Fruit fly (Drosophila melanogaster) whole organism, embryonic: ENCODE measurements around the gene ClC-c.

ENCODE experiments used
- CG10274 ChIP-seq: fragments of 200-800 bp; sonication (Bioruptor generic); optimal IDR thresholded peaks from 3 replicates; lab custom pipeline; 2017; ENCODE audit warnings: missing biosample characterization, mild to moderate bottlenecking, missing genetic modification characterization
- CG11696 ChIP-seq: fragments of 200-800 bp; sonication (Bioruptor generic); IDR thresholded peaks from 2 replicates; pipeline ENCODE4 v1.3.6; 2022; ENCODE audit warnings: missing biosample characterization, missing genetic modification characterization
- CG12071 ChIP-seq: fragments of 200-800 bp; sonication (Bioruptor generic); optimal IDR thresholded peaks from 3 replicates; lab custom pipeline; 2018; ENCODE audit warnings: missing biosample characterization, mild to moderate bottlenecking, missing genetic modification characterization
- CG12391 ChIP-seq: fragments of 200-800 bp; sonication (Bioruptor generic); optimal IDR thresholded peaks from 3 replicates; lab custom pipeline; 2018; ENCODE audit warnings: missing biosample characterization, mild to moderate bottlenecking, missing genetic modification characterization, moderate library complexity
- CG13894 ChIP-seq: fragments of 200-800 bp; sonication (Bioruptor generic); optimal IDR thresholded peaks from 3 replicates; lab custom pipeline; 2018; ENCODE audit warnings: missing biosample characterization, mild to moderate bottlenecking, missing genetic modification characterization, moderate library complexity
- CG14441 ChIP-seq: fragments of 200-800 bp; sonication (Bioruptor generic); IDR thresholded peaks from 2 replicates; pipeline ENCODE4 v1.3.6; 2022; ENCODE audit warnings: missing biosample characterization, missing genetic modification characterization
- CG14667 ChIP-seq: fragments of 200-800 bp; sonication (Bioruptor generic); IDR thresholded peaks from 2 replicates; pipeline ENCODE4 v1.3.6; 2022; ENCODE audit warnings: missing biosample characterization, missing genetic modification characterization
- CG15601 ChIP-seq: fragments of 200-800 bp; sonication (Bioruptor generic); optimal IDR thresholded peaks from 3 replicates; lab custom pipeline; 2019; ENCODE audit warnings: missing biosample characterization, mild to moderate bottlenecking, missing genetic modification characterization, moderate library complexity
- CG16815 ChIP-seq: fragments of 200-800 bp; sonication (Bioruptor generic); optimal IDR thresholded peaks from 3 replicates; lab custom pipeline; 2017; ENCODE audit warnings: missing biosample characterization, mild to moderate bottlenecking, missing genetic modification characterization
- CG17186 ChIP-seq: fragments of 200-800 bp; sonication (Bioruptor generic); optimal IDR thresholded peaks from 3 replicates; lab custom pipeline; 2017; ENCODE audit warnings: missing biosample characterization, missing genetic modification reagents, missing genetic modification characterization
- CG17612 ChIP-seq: fragments of 200-800 bp; sonication (Bioruptor generic); IDR thresholded peaks from 2 replicates; pipeline ENCODE4 v1.3.6; 2022; ENCODE audit warnings: missing biosample characterization, missing genetic modification characterization
- CG17802 ChIP-seq: fragments of 200-800 bp; sonication (Bioruptor generic); optimal IDR thresholded peaks from 2 replicates; lab custom pipeline; 2018; ENCODE audit warnings: missing biosample characterization, mild to moderate bottlenecking, missing genetic modification characterization, moderate library complexity
- CG17829 ChIP-seq: fragments of 200-800 bp; optimal IDR thresholded peaks from 2 replicates; lab custom pipeline; 2019; ENCODE audit warnings: missing biosample characterization, mild to moderate bottlenecking, missing genetic modification characterization, moderate library complexity
- CG1792 ChIP-seq: fragments of 200-800 bp; sonication (Bioruptor generic); optimal IDR thresholded peaks from 2 replicates; lab custom pipeline; 2016; ENCODE audit warnings: missing biosample characterization, missing genetic modification characterization
- CG2129 ChIP-seq: fragments of 200-800 bp; sonication (Bioruptor generic); IDR thresholded peaks from 2 replicates; pipeline ENCODE4 v1.3.6; 2022; ENCODE audit warnings: missing biosample characterization, missing genetic modification characterization; ENCODE audit not compliant: partially characterized antibody
- CG3065 ChIP-seq: fragments of 200-800 bp; sonication (Bioruptor generic); optimal IDR thresholded peaks from 2 replicates; lab custom pipeline; 2016; ENCODE audit warnings: missing biosample characterization, missing genetic modification characterization
- CG3726 ChIP-seq: fragments of 200-800 bp; sonication (Bioruptor generic); IDR thresholded peaks from 3 replicates; pipeline ENCODE4, ENCODE4 v1.3.6; 2022; ENCODE audit warnings: missing biosample characterization, missing genetic modification characterization
- CG3838 ChIP-seq: fragments of 200-800 bp; sonication (Bioruptor generic); optimal IDR thresholded peaks from 3 replicates; lab custom pipeline; 2016; ENCODE audit warnings: missing biosample characterization, missing genetic modification characterization
- CG4854 ChIP-seq: fragments of 200-800 bp; sonication (Bioruptor generic); optimal IDR thresholded peaks from 2 replicates; lab custom pipeline; 2016; ENCODE audit warnings: missing biosample characterization, missing genetic modification characterization, inconsistent platforms
- CG7963 ChIP-seq: fragments of 200-800 bp; sonication (Bioruptor generic); IDR thresholded peaks from 3 replicates; pipeline ENCODE4 v1.3.6; 2022; ENCODE audit warnings: missing biosample characterization, missing genetic modification characterization; ENCODE audit not compliant: partially characterized antibody
- CG9817 ChIP-seq: fragments of 200-800 bp; sonication (Bioruptor generic); optimal IDR thresholded peaks from 2 replicates; lab custom pipeline; 2018; ENCODE audit warnings: missing biosample characterization, mild to moderate bottlenecking, missing genetic modification characterization, moderate library complexity
- CoRest ChIP-seq: fragments of 200-800 bp; sonication (Bioruptor generic); optimal IDR thresholded peaks from 3 replicates; lab custom pipeline; 2018; ENCODE audit warnings: missing biosample characterization, mild to moderate bottlenecking, missing genetic modification characterization, moderate library complexity
- Dbx ChIP-seq: fragments of 200-800 bp; sonication (Bioruptor generic); IDR thresholded peaks from 3 replicates; pipeline ENCODE4 v1.3.6; 2022; ENCODE audit warnings: missing biosample characterization, missing genetic modification characterization
- Doc3 ChIP-seq: fragments of 200-800 bp; sonication (Bioruptor generic); IDR thresholded peaks from 3 replicates; pipeline ENCODE4 v1.3.6; 2022; ENCODE audit warnings: missing biosample characterization, missing genetic modification characterization; ENCODE audit not compliant: partially characterized antibody
- Dref ChIP-seq: fragments of 200-800 bp; sonication (Bioruptor generic); IDR thresholded peaks from 2 replicates; pipeline ENCODE4 v1.3.6; 2022; ENCODE audit warnings: missing biosample characterization, missing genetic modification characterization
- ERR ChIP-seq: fragments of 200-800 bp; sonication (Bioruptor generic); optimal IDR thresholded peaks from 2 replicates; lab custom pipeline; 2016; ENCODE audit warnings: missing biosample characterization, missing genetic modification characterization
- Hey ChIP-seq: fragments of 200-800 bp; sonication (Bioruptor generic); optimal IDR thresholded peaks from 3 replicates; lab custom pipeline; 2018; ENCODE audit warnings: missing biosample characterization, mild to moderate bottlenecking, missing genetic modification characterization
- Hr78 ChIP-seq, 2 experiments: fragments of 200-800 bp in 1 of 2; fragments of >200 bp in 1 of 2; sonication (Bioruptor generic) in 1 of 2; optimal IDR thresholded peaks; 2 replicates each; lab custom pipeline; 2017 to 2019; ENCODE audit warnings: missing biosample characterization in 2 of 2, missing genetic modification characterization in 2 of 2, mild to moderate bottlenecking in 1 of 2, moderate library complexity in 1 of 2
- MBD-R2 ChIP-seq: fragments of 200-800 bp; sonication (Bioruptor generic); IDR thresholded peaks from 2 replicates; pipeline ENCODE4 v1.3.6; 2022; ENCODE audit warnings: missing biosample characterization, missing genetic modification characterization
- MTF-1 ChIP-seq: fragments of 200-800 bp; sonication (Bioruptor generic); optimal IDR thresholded peaks from 2 replicates; lab custom pipeline; 2018; ENCODE audit warnings: missing biosample characterization, mild to moderate bottlenecking, missing genetic modification characterization, borderline replicate concordance
- Neu2 ChIP-seq: fragments of 200-800 bp; sonication (Bioruptor generic); optimal IDR thresholded peaks from 3 replicates; lab custom pipeline; 2016; ENCODE audit warnings: missing biosample characterization, missing genetic modification characterization, borderline replicate concordance
- Six4 ChIP-seq: fragments of 200-800 bp; sonication (Bioruptor generic); optimal IDR thresholded peaks from 2 replicates; lab custom pipeline; 2016; ENCODE audit warnings: missing biosample characterization, missing genetic modification characterization
- bcd ChIP-seq: fragments of 200-800 bp; sonication (Bioruptor generic); optimal IDR thresholded peaks from 2 replicates; lab custom pipeline; 2017; ENCODE audit warnings: missing biosample characterization, mild to moderate bottlenecking, missing genetic modification characterization
- cg ChIP-seq: fragments of 200-800 bp; sonication (Bioruptor generic); optimal IDR thresholded peaks from 3 replicates; lab custom pipeline; 2019; ENCODE audit warnings: missing biosample characterization, mild to moderate bottlenecking, missing genetic modification characterization, moderate library complexity
- ci ChIP-seq: fragments of 200-800 bp; sonication (Bioruptor generic); IDR thresholded peaks from 3 replicates; pipeline ENCODE4 v1.3.6; 2022; ENCODE audit warnings: missing biosample characterization, missing genetic modification characterization
- crc ChIP-seq: fragments of 200-800 bp; sonication (Bioruptor generic); optimal IDR thresholded peaks from 2 replicates; lab custom pipeline; 2016; ENCODE audit warnings: missing biosample characterization, missing genetic modification characterization
- cwo ChIP-seq: fragments of 200-800 bp; sonication (Bioruptor generic); optimal IDR thresholded peaks from 3 replicates; lab custom pipeline; 2017; ENCODE audit warnings: missing biosample characterization, missing genetic modification characterization, mild to moderate bottlenecking, moderate library complexity, missing genetic modification reagents
- ems ChIP-seq: fragments of 200-800 bp; sonication (Bioruptor generic); optimal IDR thresholded peaks from 3 replicates; lab custom pipeline; 2016; ENCODE audit warnings: missing biosample characterization, missing genetic modification characterization
- gfzf ChIP-seq: fragments of 200-800 bp; sonication (Bioruptor generic); optimal IDR thresholded peaks from 2 replicates; lab custom pipeline; 2016; ENCODE audit warnings: missing biosample characterization, mild to moderate bottlenecking, missing genetic modification characterization, moderate library complexity
- h ChIP-seq: fragments of >200 bp; optimal IDR thresholded peaks from 2 replicates; lab custom pipeline; 2017
- inv ChIP-seq: fragments of 200-800 bp; sonication (Bioruptor generic); IDR thresholded peaks from 2 replicates; pipeline ENCODE4 v1.3.6; 2022; ENCODE audit warnings: missing biosample characterization, missing genetic modification characterization; ENCODE audit not compliant: partially characterized antibody
- jigr1 ChIP-seq: fragments of 200-800 bp; sonication (Bioruptor generic); IDR thresholded peaks from 3 replicates; pipeline ENCODE4 v1.3.6; 2022; ENCODE audit warnings: missing biosample characterization, missing genetic modification characterization
- lbe ChIP-seq: fragments of 200-800 bp; sonication (Bioruptor generic); optimal IDR thresholded peaks from 2 replicates; lab custom pipeline; 2016; ENCODE audit warnings: missing biosample characterization, mild to moderate bottlenecking, missing genetic modification characterization
- luna ChIP-seq: fragments of 200-800 bp; sonication (Bioruptor generic); optimal IDR thresholded peaks from 2 replicates; lab custom pipeline; 2016; ENCODE audit warnings: missing biosample characterization, missing genetic modification characterization
- mirr ChIP-seq: fragments of 200-800 bp; sonication (Bioruptor generic); optimal IDR thresholded peaks from 3 replicates; lab custom pipeline; 2018; ENCODE audit warnings: missing biosample characterization, mild to moderate bottlenecking, missing genetic modification characterization
- onecut ChIP-seq: fragments of 200-800 bp; sonication (Bioruptor generic); IDR thresholded peaks from 2 replicates; pipeline ENCODE4 v1.3.6; 2022; ENCODE audit warnings: missing biosample characterization, missing genetic modification characterization
- pb ChIP-seq: fragments of 200-800 bp; sonication (Bioruptor generic); optimal IDR thresholded peaks from 3 replicates; lab custom pipeline; 2016; ENCODE audit warnings: missing biosample characterization, missing genetic modification characterization
- pnt ChIP-seq: fragments of 200-800 bp; sonication (Bioruptor generic); optimal IDR thresholded peaks from 3 replicates; lab custom pipeline; 2016; ENCODE audit warnings: missing biosample characterization, missing genetic modification characterization
- run ChIP-seq: fragments of 200-800 bp; sonication (Bioruptor generic); optimal IDR thresholded peaks from 3 replicates; lab custom pipeline; 2018; ENCODE audit warnings: missing biosample characterization, mild to moderate bottlenecking, missing genetic modification characterization
- sqz ChIP-seq: fragments of 200-800 bp; sonication (Bioruptor generic); optimal IDR thresholded peaks from 3 replicates; lab custom pipeline; 2018; ENCODE audit warnings: missing biosample characterization, mild to moderate bottlenecking, missing genetic modification characterization
- zfh1 ChIP-seq: fragments of 200-800 bp; sonication (Bioruptor generic); IDR thresholded peaks from 3 replicates; pipeline ENCODE4 v1.3.6; 2022; ENCODE audit warnings: missing biosample characterization, missing genetic modification characterization

Gene ClC-c

dm6 chr3L:16113003-16113606 is 22.9 kb downstream of the ClC-c start, which contains the start of gene Taf4:
TSS of gene Taf4 (plus strand) at chr3L:16113212.
- no peak for TF ChIP-seq CG17186
- no peak for TF ChIP-seq CG7963
- TF ChIP-seq CG17612 (GFP tag; lab: Robert Waterston, UW) = no peak
- TF ChIP-seq CG14441 = no peak
- no peak for TF ChIP-seq CG17829 (tag; lab: Kevin White, UChicago)
- TF ChIP-seq crc (GFP tag; lab: Kevin White, UChicago) = no peak
- no peak for TF ChIP-seq CG13894 (tag; lab: Kevin White, UChicago)
- TF ChIP-seq bcd (GFP tag; lab: Kevin White, UChicago) = no peak
- TF ChIP-seq luna (GFP tag; lab: Kevin White, UChicago) = no peak
- no peak for TF ChIP-seq Hr78 (GFP tag; optimal IDR thresholded peaks at IDR 0.05; lab: Kevin White, UChicago)
- TF ChIP-seq onecut (GFP tag; lab: Robert Waterston, UW) = no peak
- no peak for TF ChIP-seq CG12071 (GFP tag; lab: Kevin White, UChicago)
- no peak for TF ChIP-seq sqz (GFP tag; lab: Kevin White, UChicago)
- TF ChIP-seq pnt (GFP tag; lab: Kevin White, UChicago) = no peak
- no peak for TF ChIP-seq Hey (tag; lab: Kevin White, UChicago)
- no peak for TF ChIP-seq cwo (GFP tag; lab: Kevin White, UChicago)
- TF ChIP-seq lbe (GFP tag; lab: Kevin White, UChicago) = no peak
- no peak; the same call in 2 of the 3 replicates for TF ChIP-seq jigr1 (GFP tag; lab: Robert Waterston, UW)
- no peak for TF ChIP-seq CG10274 (GFP tag; lab: Kevin White, UChicago)
- TF ChIP-seq CG16815 = no peak
- no peak for TF ChIP-seq CG4854 (GFP tag; lab: Kevin White, UChicago)
- no peak for TF ChIP-seq CG2129
- TF ChIP-seq ci (GFP tag; lab: Robert Waterston, UW) = no peak
- TF ChIP-seq mirr (GFP tag; lab: Kevin White, UChicago) = no peak
- TF ChIP-seq CG12391 (tag; lab: Kevin White, UChicago) = no peak
- peak; percentile 91 for TF ChIP-seq cg
- TF ChIP-seq MBD-R2 (GFP tag; lab: Robert Waterston, UW) = no peak
- TF ChIP-seq Dref (GFP tag; lab: Robert Waterston, UW) = peak; percentile 48
- no peak for TF ChIP-seq ems (GFP tag; lab: Kevin White, UChicago)
- TF ChIP-seq pb (GFP tag; lab: Kevin White, UChicago) = no peak
- no peak for TF ChIP-seq CoRest (tag; lab: Kevin White, UChicago)
- no peak for TF ChIP-seq MTF-1
- TF ChIP-seq CG1792 (GFP tag; lab: Kevin White, UChicago) = no peak
- no peak for TF ChIP-seq h (lab: Kevin White, UChicago)
- no peak for TF ChIP-seq CG3065 (GFP tag; lab: Kevin White, UChicago)
- no peak for TF ChIP-seq inv (GFP tag; lab: Robert Waterston, UW)
- TF ChIP-seq CG3726 (GFP tag; lab: Robert Waterston, UW) = no peak
- TF ChIP-seq CG3838 (GFP tag; lab: Kevin White, UChicago) = no peak
- no peak for TF ChIP-seq Dbx (GFP tag; lab: Robert Waterston, UW)
- peak; percentile 47 for TF ChIP-seq Neu2 (GFP tag; lab: Kevin White, UChicago)
- TF ChIP-seq Doc3 (GFP tag; lab: Robert Waterston, UW) = no peak
- no peak for TF ChIP-seq CG9817 (tag; lab: Kevin White, UChicago)
- peak; percentile 38 for TF ChIP-seq CG17802 (tag; lab: Kevin White, UChicago)
- TF ChIP-seq CG11696 = no peak
- no peak for TF ChIP-seq CG15601
- no peak for TF ChIP-seq ERR (GFP tag; lab: Kevin White, UChicago)
- no peak for TF ChIP-seq zfh1 (GFP tag; lab: Robert Waterston, UW)
- peak; percentile 75 for TF ChIP-seq gfzf (GFP tag; lab: Kevin White, UChicago)
- TF ChIP-seq Six4 (GFP tag; lab: Kevin White, UChicago) = no peak
- no peak for TF ChIP-seq run (tag; lab: Kevin White, UChicago)
- no peak for TF ChIP-seq CG14667 (GFP tag; lab: Robert Waterston, UW)
